Worm (Caenorhabditis elegans) whole organism, L4 larva: ENCODE results near the gene srg-66.

Experiments used
- D1046.2 ChIP-seq: fragments of 200-800 bp; sonication (Bioruptor generic); IDR thresholded peaks from 2 replicates; pipeline ENCODE4 v1.3.6; 2022; ENCODE audit warnings: missing genetic modification characterization, missing compliant biosample characterization
- F37D6.2 ChIP-seq: sonication (generic microtip); optimal IDR thresholded peaks from 2 replicates; lab custom pipeline; 2016; ENCODE audit warnings: mild to moderate bottlenecking, missing genetic modification characterization, missing compliant biosample characterization
- F44E2.7 ChIP-seq: fragments of 200-800 bp; sonication (Bioruptor generic); IDR thresholded peaks from 2 replicates; pipeline ENCODE4 v2.1.2; 2022; ENCODE audit warnings: missing genetic modification characterization, missing compliant biosample characterization
- F49E8.2 ChIP-seq: sonication (generic microtip); optimal IDR thresholded peaks from 2 replicates; lab custom pipeline; 2016; ENCODE audit warnings: missing compliant biosample characterization, mild to moderate bottlenecking, missing genetic modification characterization, borderline replicate concordance
- R02D3.7 ChIP-seq: fragments of 150-350 bp; sonication (generic microtip); optimal IDR thresholded peaks from 3 replicates; lab custom pipeline; 2014; ENCODE audit warnings: missing biosample characterization, missing genetic modification characterization
- T20F7.1 ChIP-seq: fragments of 200-800 bp; sonication (Bioruptor generic); optimal IDR thresholded peaks from 2 replicates; lab custom pipeline; 2018; ENCODE audit warnings: mild to moderate bottlenecking, missing genetic modification characterization, missing compliant biosample characterization
- Y48G9A.11 ChIP-seq: fragments of 200-800 bp; sonication (Bioruptor generic); IDR thresholded peaks from 2 replicates; pipeline ENCODE4 v1.3.6; 2022; ENCODE audit warnings: missing genetic modification reagents, missing genetic modification characterization, missing compliant biosample characterization
- Y5F2A.4 ChIP-seq: fragments of 200-800 bp; sonication (Bioruptor generic); optimal IDR thresholded peaks from 2 replicates; lab custom pipeline; 2018; ENCODE audit warnings: mild to moderate bottlenecking, missing genetic modification characterization, missing compliant biosample characterization
- Y75B8A.6 ChIP-seq: fragments of 200-800 bp; sonication (Bioruptor generic); IDR thresholded peaks from 2 replicates; pipeline ENCODE4 v1.3.6; 2022; ENCODE audit warnings: missing genetic modification reagents, missing genetic modification characterization, missing compliant biosample characterization
- ZK546.5 ChIP-seq, 2 experiments: sonication (generic microtip); optimal IDR thresholded peaks; 2 replicates each; lab custom pipeline; 2017; ENCODE audit warnings: missing biosample characterization in 2 of 2, missing genetic modification characterization in 2 of 2
- aha-1 ChIP-seq: fragments of 150-350 bp; peaks from one replicate; lab custom pipeline; 2014; ENCODE audit warnings: missing biosample characterization, missing genetic modification characterization
- aly-2 ChIP-seq: sonication (generic microtip); optimal IDR thresholded peaks from 2 replicates; lab custom pipeline; 2018; ENCODE audit warnings: missing biosample characterization, missing genetic modification characterization
- attf-4 ChIP-seq: sonication (generic microtip); optimal IDR thresholded peaks from 3 replicates; lab custom pipeline; 2017; ENCODE audit warnings: missing biosample characterization, missing genetic modification characterization
- ceh-44 ChIP-seq: fragments of 200-800 bp; sonication (Bioruptor generic); IDR thresholded peaks from 2 replicates; pipeline ENCODE4 v1.3.6; 2022; ENCODE audit warnings: missing genetic modification reagents, missing genetic modification characterization, missing compliant biosample characterization
- ctbp-1 ChIP-seq: fragments of 200-800 bp; sonication (Bioruptor generic); IDR thresholded peaks from 2 replicates; pipeline ENCODE4 v1.3.6; 2022; ENCODE audit warnings: missing genetic modification reagents, missing genetic modification characterization, missing compliant biosample characterization
- daf-16 ChIP-seq, 3 experiments: sonication (generic microtip); optimal IDR thresholded peaks; 2 replicates each; lab custom pipeline; 2016 to 2017; ENCODE audit warnings: missing genetic modification characterization in 3 of 3, missing genetic modification reagents in 3 of 3, mild to moderate bottlenecking in 2 of 3, missing compliant biosample characterization in 2 of 3, missing biosample characterization in 1 of 3, moderate library complexity in 1 of 3
- daf-8 ChIP-seq: fragments of 200-800 bp; sonication (Bioruptor generic); IDR thresholded peaks from 2 replicates; pipeline ENCODE4 v1.3.6; 2022; ENCODE audit warnings: missing genetic modification characterization, missing compliant biosample characterization
- dpl-1 ChIP-seq: fragments of 150-350 bp; optimal IDR thresholded peaks from 2 replicates; lab custom pipeline; 2014; ENCODE audit warnings: missing biosample characterization, missing genetic modification reagents, missing genetic modification characterization
- egl-43 ChIP-seq: fragments of 200-800 bp; sonication (Bioruptor generic); IDR thresholded peaks from 2 replicates; pipeline ENCODE4 v1.3.6; 2022; ENCODE audit warnings: missing genetic modification reagents, missing genetic modification characterization, missing compliant biosample characterization
- hlh-11 ChIP-seq: fragments of 200-800 bp; sonication (Bioruptor generic); optimal IDR thresholded peaks from 2 replicates; lab custom pipeline; 2018; ENCODE audit warnings: mild to moderate bottlenecking, missing genetic modification characterization, missing compliant biosample characterization
- lin-1 ChIP-seq: fragments of 200-800 bp; sonication (Bioruptor generic); IDR thresholded peaks from 2 replicates; pipeline ENCODE4 v1.3.6; 2022; ENCODE audit warnings: missing genetic modification reagents, missing genetic modification characterization, missing compliant biosample characterization
- lin-29 ChIP-seq: fragments of 200-800 bp; sonication (Bioruptor generic); IDR thresholded peaks from 2 replicates; pipeline ENCODE4 v1.3.6; 2022; ENCODE audit warnings: missing genetic modification reagents, missing genetic modification characterization, missing compliant biosample characterization
- madf-5 ChIP-seq, 2 experiments: fragments of 200-800 bp; sonication (Bioruptor generic); IDR thresholded peaks; 2 replicates each; pipeline ENCODE4 v1.3.6; 2022; ENCODE audit warnings: missing compliant biosample characterization in 2 of 2, missing genetic modification characterization in 2 of 2
- madf-9 ChIP-seq: fragments of 200-800 bp; sonication (Bioruptor generic); conservative IDR thresholded peaks from 2 replicates; pipeline ENCODE4 v1.3.6; 2022; ENCODE audit warnings: missing genetic modification reagents, missing genetic modification characterization, missing compliant biosample characterization
- mdl-1 ChIP-seq, 2 experiments: fragments of 150-350 bp in 1 of 2; sonication (generic microtip) in 1 of 2; optimal IDR thresholded peaks; 2 replicates each; lab custom pipeline; 2014 to 2017; ENCODE audit warnings: missing biosample characterization in 2 of 2, missing genetic modification characterization in 2 of 2
- mdt-29 ChIP-seq: fragments of 200-800 bp; sonication (Bioruptor generic); IDR thresholded peaks from 2 replicates; pipeline ENCODE4 v1.3.6; 2022; ENCODE audit warnings: missing genetic modification reagents, missing genetic modification characterization, missing compliant biosample characterization
- mes-2 ChIP-seq: sonication (generic microtip); optimal IDR thresholded peaks from 2 replicates; lab custom pipeline; 2016; ENCODE audit warnings: missing genotype, mild to moderate bottlenecking, missing genetic modification characterization, missing compliant biosample characterization; ENCODE audit not compliant: poor library complexity, severe bottlenecking
- nhr-25 ChIP-seq: sonication (generic microtip); optimal IDR thresholded peaks from 2 replicates; lab custom pipeline; 2017; ENCODE audit warnings: missing genetic modification characterization, mild to moderate bottlenecking, missing compliant biosample characterization, antibody characterized with exemption, moderate library complexity, borderline replicate concordance; ENCODE audit not compliant: insufficient read depth
- nhr-41 ChIP-seq: fragments of 200-800 bp; sonication (Bioruptor generic); IDR thresholded peaks from 2 replicates; pipeline ENCODE4 v1.3.6; 2022; ENCODE audit warnings: missing genetic modification reagents, missing genetic modification characterization, missing compliant biosample characterization
- pqm-1 ChIP-seq: sonication (generic microtip); optimal IDR thresholded peaks from 2 replicates; lab custom pipeline; 2017; ENCODE audit warnings: missing biosample characterization, missing genetic modification characterization
- rbr-2 ChIP-seq: sonication (generic microtip); optimal IDR thresholded peaks from 2 replicates; lab custom pipeline; 2016; ENCODE audit warnings: missing genotype, missing genetic modification characterization, missing compliant biosample characterization
- saeg-2 ChIP-seq: fragments of 200-800 bp; sonication (Bioruptor generic); IDR thresholded peaks from 2 replicates; pipeline ENCODE4 v1.3.6; 2022; ENCODE audit warnings: missing genetic modification reagents, missing genetic modification characterization, missing compliant biosample characterization
- set-16 ChIP-seq: fragments of 200-800 bp; sonication (Bioruptor generic); IDR thresholded peaks from 2 replicates; pipeline ENCODE4 v1.3.6; 2022; ENCODE audit warnings: missing genetic modification reagents, missing genetic modification characterization, missing compliant biosample characterization
- skn-1 ChIP-seq: fragments of 150-350 bp; optimal IDR thresholded peaks from 2 replicates; lab custom pipeline; 2014; ENCODE audit warnings: missing biosample characterization, missing genetic modification characterization
- snpc-4 ChIP-seq: fragments of 150-350 bp; optimal IDR thresholded peaks from 2 replicates; lab custom pipeline; 2014; ENCODE audit warnings: missing biosample characterization, missing genetic modification characterization
- tra-1 ChIP-seq: fragments of 200-800 bp; sonication (Bioruptor generic); IDR thresholded peaks from 2 replicates; pipeline ENCODE4 v1.3.6; 2022; ENCODE audit warnings: missing genetic modification reagents, missing genetic modification characterization, missing compliant biosample characterization
- unc-62 ChIP-seq, 3 experiments: fragments of 150-350 bp in 1 of 3; sonication (generic microtip); optimal IDR thresholded peaks in 2 of 3; peaks in 1 of 3; 1 replicate in 1 of 3; 2 replicates in 2 of 3; lab custom pipeline; 2014 to 2017; ENCODE audit warnings: missing biosample characterization in 3 of 3, missing genetic modification characterization in 3 of 3, missing genetic modification reagents in 3 of 3, missing genotype in 1 of 3
- vab-7 ChIP-seq: fragments of 200-800 bp; sonication (Bioruptor generic); IDR thresholded peaks from 2 replicates; pipeline ENCODE4 v1.3.6; 2022; ENCODE audit warnings: missing genetic modification reagents, missing genetic modification characterization, missing compliant biosample characterization
- zag-1 ChIP-seq: fragments of 150-350 bp; optimal IDR thresholded peaks from 2 replicates; lab custom pipeline; 2014; ENCODE audit warnings: missing biosample characterization, missing genetic modification characterization
- zfp-3 ChIP-seq: fragments of 200-800 bp; sonication (Bioruptor generic); conservative IDR thresholded peaks from 2 replicates; pipeline ENCODE4 v1.3.6; 2022; ENCODE audit warnings: missing genetic modification reagents, missing genetic modification characterization, missing compliant biosample characterization

The srg-66 gene

ce11 chrV:5504807-5505442 is 22.7 kb upstream of the srg-66 start, which contains the start of the genes dnj-19 and nhr-47 (continued):
- TF ChIP-seq mdl-1 (tag; optimal IDR thresholded peaks at IDR 0.05; lab: Kevin White, UChicago) (peak in 1 of 2 experiments; percentile 52), Y5F2A.4 (GFP tag; lab: Kevin White, UChicago) (peak; percentile 58), vab-7 (GFP tag; lab: Robert Waterston, UW) (peak; percentile 63), F37D6.2 (tag; lab: Kevin White, UChicago) (peak; percentile 91), R02D3.7 (tag; lab: Kevin White, UChicago) (no peak), pqm-1 (no peak), ZK546.5 (tag; optimal IDR thresholded peaks at IDR 0.05; lab: Kevin White, UChicago) (no peak), skn-1 (tag; lab: Kevin White, UChicago) (no peak), zfp-3 (GFP tag; lab: Robert Waterston, UW) (peak; percentile 88), mes-2 (tag; lab: Kevin White, UChicago) (peak; percentile 90), aly-2 (tag; lab: Kevin White, UChicago) (no peak), attf-4 (tag; lab: Kevin White, UChicago) (no peak), lin-29 (GFP tag; lab: Robert Waterston, UW) (peak; percentile 81), dpl-1 (GFP tag; lab: Kevin White, UChicago) (peak; percentile 87), tra-1 (GFP tag; lab: Robert Waterston, UW) (peak; percentile 69; the same call in 1 of the 2 replicates), lin-1 (no peak), egl-43 (peak; percentile 91)
- TF ChIP-seq, all 104 proteins: peak for 61

ce11 chrV:5504295-5504694 is 22.1 kb upstream of the srg-66 start:
- TF ChIP-seq zag-1: no peak
- TF ChIP-seq snpc-4 (tag; lab: Kevin White, UChicago): no peak
- no peak for TF ChIP-seq madf-5 (GFP tag; IDR thresholded peaks at IDR 0.05; lab: Robert Waterston, UW)
- no peak for TF ChIP-seq nhr-25 (tag; lab: Kevin White, UChicago)
- no peak for TF ChIP-seq unc-62 (GFP tag; optimal IDR thresholded peaks at IDR 0.05 in 1 of 2; lab: Kevin White, UChicago)
- TF ChIP-seq unc-62 (tag; optimal IDR thresholded peaks at IDR 0.05; lab: Kevin White, UChicago): no peak
- TF ChIP-seq Y75B8A.6 (GFP tag; lab: Robert Waterston, UW): no peak
- no peak for TF ChIP-seq saeg-2 (GFP tag; lab: Robert Waterston, UW)
- peak; percentile 16 for TF ChIP-seq aha-1 (tag; lab: Kevin White, UChicago)
- no peak for TF ChIP-seq daf-8 (GFP tag; lab: Robert Waterston, UW)
- TF ChIP-seq nhr-41 (GFP tag; lab: Robert Waterston, UW): no peak
- TF ChIP-seq D1046.2 (GFP tag; lab: Robert Waterston, UW): no peak
- no peak for TF ChIP-seq F49E8.2
- peak; percentile 58 for TF ChIP-seq set-16 (GFP tag; lab: Robert Waterston, UW)
- no peak for TF ChIP-seq T20F7.1 (GFP tag; lab: Kevin White, UChicago)
- no peak for TF ChIP-seq hlh-11 (tag; lab: Kevin White, UChicago)
- TF ChIP-seq ctbp-1 (GFP tag; lab: Robert Waterston, UW): no peak
- no peak for TF ChIP-seq madf-9 (GFP tag; lab: Robert Waterston, UW)
- no peak for TF ChIP-seq rbr-2
- TF ChIP-seq F44E2.7 (GFP tag; lab: Robert Waterston, UW): 0 out of 2 replicates have a peak, but pooled peaks have one; percentile 9

ce11 chrV:5502701-5503100 is 20.5 kb upstream of the srg-66 start:
- TF ChIP-seq ceh-44 (GFP tag; lab: Robert Waterston, UW): no peak
- TF ChIP-seq daf-16 (GFP tag; optimal IDR thresholded peaks at IDR 0.05; lab: Kevin White, UChicago): peak in 1 of 2 experiments; percentile 46
- no peak for TF ChIP-seq daf-16 (tag; optimal IDR thresholded peaks at IDR 0.05; lab: Kevin White, UChicago)
- TF ChIP-seq Y48G9A.11 (GFP tag; lab: Robert Waterston, UW): peak; percentile 52; the same call in 1 of the 2 replicates
- TF ChIP-seq mdt-29 (GFP tag; lab: Robert Waterston, UW): 0 out of 2 replicates have a peak, but pooled peaks have one; percentile 46
